Worm (Caenorhabditis elegans) whole organism, L4/young adult: ENCODE data around the gene M04B2.4.

Experiments
- W03F9.2 ChIP-seq: fragments of 150-350 bp; optimal IDR thresholded peaks from 2 replicates; lab custom pipeline; 2014; ENCODE audit warnings: missing biosample characterization, missing genetic modification characterization
- dao-5 ChIP-seq: sonication (generic microtip); optimal IDR thresholded peaks from 2 replicates; lab custom pipeline; 2016; ENCODE audit warnings: missing genotype, missing genetic modification characterization, moderate library complexity, missing compliant biosample characterization
- him-1 ChIP-seq: sonication (generic microtip); optimal IDR thresholded peaks from 2 replicates; lab custom pipeline; 2016; ENCODE audit warnings: missing genotype, missing genetic modification reagents, missing genetic modification characterization, missing compliant biosample characterization

- TF ChIP-seq him-1 (tag; lab: Kevin White, UChicago) = no peak
- TF ChIP-seq W03F9.2 = no peak
- no peak for TF ChIP-seq dao-5
These were observed 47.6 kb upstream of the M04B2.4 start for ce11 chrIV:11568249-11568940.
